Worm (Caenorhabditis elegans) whole organism, L1 larva: ENCODE measurements around the gene smex-1.

ENCODE experiments used
- C04F5.9 ChIP-seq: sonication (generic microtip); optimal IDR thresholded peaks from 2 replicates; lab custom pipeline; 2016; ENCODE audit warnings: missing genetic modification characterization, missing compliant biosample characterization
- C16A3.4 ChIP-seq: fragments of 150-350 bp; optimal IDR thresholded peaks from 2 replicates; lab custom pipeline; 2014; ENCODE audit warnings: missing biosample characterization, missing genetic modification characterization
- C34B4.2 ChIP-seq: sonication (generic microtip); optimal IDR thresholded peaks from 2 replicates; lab custom pipeline; 2017; ENCODE audit warnings: mild to moderate bottlenecking, missing genetic modification characterization, missing compliant biosample characterization
- aly-2 ChIP-seq: fragments of 150-350 bp; optimal IDR thresholded peaks from 2 replicates; lab custom pipeline; 2014; ENCODE audit warnings: missing biosample characterization, missing genetic modification characterization
- ama-1 ChIP-seq: fragments of 150-350 bp; optimal IDR thresholded peaks from 2 replicates; lab custom pipeline; 2014
- ceh-82 ChIP-seq, 3 experiments: fragments of 150-350 bp in 1 of 3; sonication (generic microtip) in 2 of 3; optimal IDR thresholded peaks; 2 replicates each; lab custom pipeline; 2014 to 2017; ENCODE audit warnings: missing biosample characterization in 3 of 3, missing genetic modification characterization in 3 of 3
- dpl-1 ChIP-seq, 3 experiments: fragments of 150-350 bp in 2 of 3; sonication (generic microtip) in 1 of 3; optimal IDR thresholded peaks; 2 replicates each; lab custom pipeline; 2014 to 2017; ENCODE audit warnings: missing biosample characterization in 3 of 3, missing genetic modification characterization in 3 of 3, missing genetic modification reagents in 3 of 3
- efl-1 ChIP-seq, 4 experiments: fragments of 150-350 bp; optimal IDR thresholded peaks in 3 of 4; peaks in 1 of 4; 1 replicate in 1 of 4; 2 replicates in 3 of 4; lab custom pipeline; 2014; ENCODE audit warnings: missing biosample characterization in 2 of 4, missing genetic modification characterization in 2 of 4, missing genetic modification reagents in 2 of 4
- efl-3 ChIP-seq: fragments of 200-800 bp; sonication (Bioruptor generic); optimal IDR thresholded peaks from 2 replicates; lab custom pipeline; 2018; ENCODE audit warnings: mild to moderate bottlenecking, missing genetic modification characterization, missing compliant biosample characterization
- elt-2 ChIP-seq: sonication (generic microtip); optimal IDR thresholded peaks from 2 replicates; lab custom pipeline; 2016; ENCODE audit warnings: missing genetic modification characterization, mild to moderate bottlenecking, inconsistent platforms, missing compliant biosample characterization, missing genetic modification reagents
- elt-3 ChIP-seq, 6 experiments: fragments of 150-350 bp in 1 of 6; sonication (generic microtip); optimal IDR thresholded peaks; 2 replicates each; lab custom pipeline; 2017 to 2018; ENCODE audit warnings: missing biosample characterization in 6 of 6, missing genetic modification characterization in 6 of 6, inconsistent platforms in 1 of 6
- fkh-4 ChIP-seq: sonication (generic microtip); optimal IDR thresholded peaks from 2 replicates; lab custom pipeline; 2016; ENCODE audit warnings: missing compliant biosample characterization, missing genetic modification characterization, borderline replicate concordance
- fkh-8 ChIP-seq: sonication (generic microtip); optimal IDR thresholded peaks from 2 replicates; lab custom pipeline; 2016; ENCODE audit warnings: mild to moderate bottlenecking, missing genetic modification characterization, missing compliant biosample characterization
- fos-1 ChIP-seq: fragments of 150-350 bp; optimal IDR thresholded peaks from 2 replicates; lab custom pipeline; 2014; ENCODE audit warnings: missing biosample characterization, missing genetic modification characterization
- grh-1 ChIP-seq: fragments of 200-800 bp; sonication (Bioruptor generic); IDR thresholded peaks from 2 replicates; pipeline ENCODE4 v1.3.6; 2022; ENCODE audit warnings: missing genetic modification reagents, missing genetic modification characterization, missing compliant biosample characterization
- hlh-17 ChIP-seq: fragments of 200-800 bp; sonication (Bioruptor generic); optimal IDR thresholded peaks from 2 replicates; lab custom pipeline; 2018; ENCODE audit warnings: missing genetic modification characterization, mild to moderate bottlenecking, missing compliant biosample characterization, moderate library complexity, borderline replicate concordance
- hpl-2 ChIP-seq: fragments of 150-350 bp; optimal IDR thresholded peaks from 2 replicates; lab custom pipeline; 2014; ENCODE audit warnings: missing biosample characterization, missing genetic modification reagents, missing genetic modification characterization
- irx-1 ChIP-seq: sonication (generic microtip); optimal IDR thresholded peaks from 2 replicates; lab custom pipeline; 2016; ENCODE audit warnings: missing genetic modification characterization, missing compliant biosample characterization
- isw-1 ChIP-seq: fragments of 200-800 bp; sonication (Bioruptor generic); IDR thresholded peaks from 2 replicates; pipeline ENCODE4 v1.3.6; 2022; ENCODE audit warnings: missing genetic modification characterization, missing compliant biosample characterization
- jun-1 ChIP-seq: fragments of 150-350 bp; optimal IDR thresholded peaks from 2 replicates; lab custom pipeline; 2014; ENCODE audit warnings: missing biosample characterization, missing genetic modification reagents, missing genetic modification characterization
- lin-15B ChIP-seq: fragments of 150-350 bp; sonication (generic microtip); optimal IDR thresholded peaks from 3 replicates; lab custom pipeline; 2014; ENCODE audit warnings: missing biosample characterization, missing genetic modification characterization
- lin-35 ChIP-seq, 2 experiments: fragments of 150-350 bp; optimal IDR thresholded peaks; 2 replicates each; lab custom pipeline; 2014; ENCODE audit warnings: missing biosample characterization in 2 of 2, missing genetic modification characterization in 2 of 2, missing genetic modification reagents in 2 of 2
- lir-3 ChIP-seq: sonication (generic microtip); optimal IDR thresholded peaks from 2 replicates; lab custom pipeline; 2016; ENCODE audit warnings: mild to moderate bottlenecking, missing genetic modification characterization, moderate library complexity, missing compliant biosample characterization; ENCODE audit not compliant: poor library complexity
- lsy-2 ChIP-seq, 2 experiments: fragments of 150-350 bp; optimal IDR thresholded peaks; 2 replicates each; lab custom pipeline; 2014; ENCODE audit warnings: missing biosample characterization in 2 of 2, missing genetic modification characterization in 2 of 2
- mdl-1 ChIP-seq, 2 experiments: fragments of 150-350 bp; optimal IDR thresholded peaks; 2 replicates each; lab custom pipeline; 2014 to 2017; ENCODE audit warnings: missing biosample characterization in 2 of 2, missing genetic modification characterization in 2 of 2, inconsistent platforms in 1 of 2
- mep-1 ChIP-seq: fragments of 150-350 bp; optimal IDR thresholded peaks from 2 replicates; lab custom pipeline; 2014; ENCODE audit warnings: missing biosample characterization, missing genetic modification characterization
- nhr-11 ChIP-seq: fragments of 150-350 bp; optimal IDR thresholded peaks from 2 replicates; lab custom pipeline; 2014; ENCODE audit warnings: missing biosample characterization, missing genetic modification characterization
- nhr-19 ChIP-seq: fragments of 200-800 bp; sonication (Bioruptor generic); conservative IDR thresholded peaks from 2 replicates; pipeline ENCODE4 v1.3.6; 2022; ENCODE audit warnings: missing genetic modification characterization, missing compliant biosample characterization
- nhr-237 ChIP-seq: fragments of 150-350 bp; optimal IDR thresholded peaks from 2 replicates; lab custom pipeline; 2014; ENCODE audit warnings: missing biosample characterization, missing genetic modification characterization
- nhr-71 ChIP-seq: sonication (generic microtip); optimal IDR thresholded peaks from 2 replicates; lab custom pipeline; 2016; ENCODE audit warnings: mild to moderate bottlenecking, missing genetic modification characterization, moderate library complexity, missing compliant biosample characterization
- nhr-76 ChIP-seq: sonication (generic microtip); optimal IDR thresholded peaks from 2 replicates; lab custom pipeline; 2017; ENCODE audit warnings: missing biosample characterization, missing genetic modification characterization
- nhr-77 ChIP-seq: fragments of 150-350 bp; optimal IDR thresholded peaks from 2 replicates; lab custom pipeline; 2014; ENCODE audit warnings: missing biosample characterization, missing genetic modification characterization
- nhr-84 ChIP-seq: sonication (generic microtip); optimal IDR thresholded peaks from 2 replicates; lab custom pipeline; 2017; ENCODE audit warnings: missing biosample characterization, missing genetic modification characterization
- nhr-85 ChIP-seq: sonication (generic microtip); peaks from one replicate; lab custom pipeline; 2016; ENCODE audit warnings: missing genetic modification characterization, inconsistent platforms, missing compliant biosample characterization
- nhr-90 ChIP-seq: sonication (generic microtip); optimal IDR thresholded peaks from 2 replicates; lab custom pipeline; 2016; ENCODE audit warnings: mild to moderate bottlenecking, missing genetic modification characterization, missing compliant biosample characterization; ENCODE audit not compliant: poor library complexity
- pqm-1 ChIP-seq: sonication (generic microtip); optimal IDR thresholded peaks from 3 replicates; lab custom pipeline; 2017; ENCODE audit warnings: missing biosample characterization, missing genetic modification characterization
- rnt-1 ChIP-seq: sonication (generic microtip); optimal IDR thresholded peaks from 2 replicates; lab custom pipeline; 2016; ENCODE audit warnings: mild to moderate bottlenecking, missing genetic modification characterization, moderate library complexity, missing compliant biosample characterization
- snpc-4 ChIP-seq: fragments of 150-350 bp; optimal IDR thresholded peaks from 2 replicates; lab custom pipeline; 2014; ENCODE audit warnings: missing biosample characterization, missing genetic modification characterization
- snu-23 ChIP-seq: sonication (generic microtip); optimal IDR thresholded peaks from 2 replicates; lab custom pipeline; 2016; ENCODE audit warnings: missing genetic modification characterization, missing compliant biosample characterization
- sptf-1 ChIP-seq: fragments of 150-350 bp; optimal IDR thresholded peaks from 2 replicates; lab custom pipeline; 2014; ENCODE audit warnings: missing biosample characterization, missing genetic modification characterization
- sup-37 ChIP-seq: fragments of 200-800 bp; sonication (Bioruptor generic); optimal IDR thresholded peaks from 2 replicates; lab custom pipeline; 2018; ENCODE audit warnings: mild to moderate bottlenecking, missing genetic modification characterization, missing compliant biosample characterization
- swsn-7 ChIP-seq: sonication (generic microtip); optimal IDR thresholded peaks from 2 replicates; lab custom pipeline; 2016; ENCODE audit warnings: missing genetic modification characterization, missing compliant biosample characterization
- tbx-2 ChIP-seq: sonication (generic microtip); optimal IDR thresholded peaks from 2 replicates; lab custom pipeline; 2016; ENCODE audit warnings: missing genetic modification characterization, missing compliant biosample characterization
- unc-130 ChIP-seq: fragments of 150-350 bp; optimal IDR thresholded peaks from 2 replicates; lab custom pipeline; 2017; ENCODE audit warnings: missing biosample characterization, missing genetic modification characterization, inconsistent platforms
- unc-30 ChIP-seq: sonication (generic microtip); optimal IDR thresholded peaks from 2 replicates; lab custom pipeline; 2017; ENCODE audit warnings: missing biosample characterization, missing genetic modification characterization
- unc-98 ChIP-seq: fragments of 200-800 bp; sonication (Bioruptor generic); IDR thresholded peaks from 2 replicates; pipeline ENCODE4 v1.3.6; 2022; ENCODE audit warnings: missing genetic modification characterization, missing compliant biosample characterization
- xbp-1 ChIP-seq: sonication (generic microtip); optimal IDR thresholded peaks from 2 replicates; lab custom pipeline; 2016; ENCODE audit warnings: missing genetic modification characterization, missing compliant biosample characterization
- zip-4 ChIP-seq: fragments of 200-800 bp; sonication (Bioruptor generic); optimal IDR thresholded peaks from 2 replicates; lab custom pipeline; 2018; ENCODE audit warnings: mild to moderate bottlenecking, missing genetic modification characterization, moderate library complexity, missing compliant biosample characterization
- ztf-11 ChIP-seq, 2 experiments: sonication (generic microtip); optimal IDR thresholded peaks; 2 replicates each; lab custom pipeline; 2016 to 2017; ENCODE audit warnings: missing genetic modification characterization in 2 of 2, missing biosample characterization in 1 of 2, missing compliant biosample characterization in 1 of 2
- ztf-4 ChIP-seq: fragments of 150-350 bp; optimal IDR thresholded peaks from 2 replicates; lab custom pipeline; 2014; ENCODE audit warnings: missing biosample characterization, missing genetic modification characterization

smex-1 gene

ce11 chrV:8247311-8248105 lies 48.3 kb downstream of the smex-1 start:
- peak in 3 of 6 experiments; percentile 50 to 76 (median 67) for TF ChIP-seq elt-3 (tag; optimal IDR thresholded peaks at IDR 0.05; lab: Kevin White, UChicago)
- TF ChIP-seq nhr-19 (GFP tag; lab: Robert Waterston, UW) = peak; percentile 88
- TF ChIP-seq grh-1 (GFP tag; lab: Robert Waterston, UW) = peak; percentile 66; the same call in 1 of the 2 replicates
- no peak for TF ChIP-seq lin-15B (tag; lab: Kevin White, UChicago)
- TF ChIP-seq fos-1 (tag; lab: Kevin White, UChicago) = peak; percentile 71
- no peak for TF ChIP-seq C34B4.2 (tag; lab: Kevin White, UChicago)
- TF ChIP-seq rnt-1 = peak; percentile 95
- TF ChIP-seq fkh-8 (tag; lab: Kevin White, UChicago) = no peak
- TF ChIP-seq unc-98 (GFP tag; lab: Robert Waterston, UW) = no peak
- peak; percentile 73 for TF ChIP-seq aly-2 (tag; lab: Kevin White, UChicago)
- peak; percentile 19 for TF ChIP-seq C04F5.9 (tag; lab: Kevin White, UChicago)
- TF ChIP-seq ztf-4 (tag; lab: Kevin White, UChicago) = peak; percentile 24
- peak; percentile 96 for TF ChIP-seq nhr-90
- TF ChIP-seq tbx-2 (tag; lab: Kevin White, UChicago) = peak; percentile 59
- TF ChIP-seq hpl-2 (GFP tag; lab: Kevin White, UChicago) = peak; percentile 54
- peak; percentile 6 for TF ChIP-seq nhr-76 (tag; lab: Kevin White, UChicago)
- TF ChIP-seq efl-3 = peak; percentile 36
- TF ChIP-seq ceh-82 (tag; optimal IDR thresholded peaks at IDR 0.05; lab: Kevin White, UChicago) = peak; percentile 47 to 55 (median 54)
- TF ChIP-seq fkh-4 (tag; lab: Kevin White, UChicago) = peak; percentile 18
- TF ChIP-seq nhr-84 (tag; lab: Kevin White, UChicago) = no peak
- no peak for TF ChIP-seq pqm-1 (tag; lab: Kevin White, UChicago)
- peak; percentile 81 for TF ChIP-seq snu-23 (GFP tag; lab: Kevin White, UChicago)
- TF ChIP-seq hlh-17 (GFP tag; lab: Kevin White, UChicago) = no peak
- peak; percentile 18 to 70 for TF ChIP-seq lsy-2 (tag; optimal IDR thresholded peaks at IDR 0.05; lab: Kevin White, UChicago)
- TF ChIP-seq lin-35 (GFP tag; optimal IDR thresholded peaks at IDR 0.05; lab: Kevin White, UChicago) = peak in 1 of 2 experiments; percentile 62
- peak; percentile 90 for TF ChIP-seq elt-2 (tag; lab: Kevin White, UChicago)
- peak; percentile 92 for TF ChIP-seq nhr-85 (tag; lab: Kevin White, UChicago)
- TF ChIP-seq irx-1 = peak; percentile 66
- no peak for TF ChIP-seq sptf-1
- peak; percentile 90 for TF ChIP-seq ama-1
- peak; percentile 23 for TF ChIP-seq lir-3 (tag; lab: Kevin White, UChicago)
- TF ChIP-seq isw-1 (GFP tag; lab: Robert Waterston, UW) = no peak
- no peak for TF ChIP-seq nhr-11 (tag; lab: Kevin White, UChicago)
- TF ChIP-seq nhr-77 (tag; lab: Kevin White, UChicago) = peak; percentile 79
- peak in 1 of 2 experiments; percentile 9 for TF ChIP-seq mdl-1 (tag; optimal IDR thresholded peaks at IDR 0.05; lab: Kevin White, UChicago)
- TF ChIP-seq mep-1 = peak; percentile 68
- no peak for TF ChIP-seq unc-30
- TF ChIP-seq sup-37 (GFP tag; lab: Kevin White, UChicago) = peak; percentile 34
- no peak for TF ChIP-seq unc-130
- TF ChIP-seq snpc-4 = peak; percentile 99
- TF ChIP-seq dpl-1 (GFP tag; optimal IDR thresholded peaks at IDR 0.05; lab: Kevin White, UChicago) = peak in 2 of 3 experiments; percentile 19 to 24
- TF ChIP-seq jun-1 (tag; lab: Kevin White, UChicago) = peak; percentile 54
- TF ChIP-seq C16A3.4 (tag; lab: Kevin White, UChicago) = peak; percentile 13
- TF ChIP-seq nhr-237 = no peak
- peak in 1 of 2 experiments; percentile 46 for TF ChIP-seq ztf-11 (tag; optimal IDR thresholded peaks at IDR 0.05; lab: Kevin White, UChicago)
- peak; percentile 62 for TF ChIP-seq xbp-1 (tag; lab: Kevin White, UChicago)
- peak; percentile 38 to 66 for TF ChIP-seq efl-1 (optimal IDR thresholded peaks at IDR 0.05; lab: Kevin White, UChicago)
- TF ChIP-seq efl-1 (GFP tag; optimal IDR thresholded peaks at IDR 0.05 in 1 of 2; lab: Kevin White, UChicago) = peak in 1 of 2 experiments; percentile 97
- TF ChIP-seq nhr-71 (tag; lab: Kevin White, UChicago) = peak; percentile 90
- peak; percentile 86 for TF ChIP-seq swsn-7 (tag; lab: Kevin White, UChicago)
- TF ChIP-seq zip-4 = peak; percentile 58
